Fruit fly (Drosophila melanogaster): ENCODE results near the gene CG43331.

The CG43331 gene

DNA sequence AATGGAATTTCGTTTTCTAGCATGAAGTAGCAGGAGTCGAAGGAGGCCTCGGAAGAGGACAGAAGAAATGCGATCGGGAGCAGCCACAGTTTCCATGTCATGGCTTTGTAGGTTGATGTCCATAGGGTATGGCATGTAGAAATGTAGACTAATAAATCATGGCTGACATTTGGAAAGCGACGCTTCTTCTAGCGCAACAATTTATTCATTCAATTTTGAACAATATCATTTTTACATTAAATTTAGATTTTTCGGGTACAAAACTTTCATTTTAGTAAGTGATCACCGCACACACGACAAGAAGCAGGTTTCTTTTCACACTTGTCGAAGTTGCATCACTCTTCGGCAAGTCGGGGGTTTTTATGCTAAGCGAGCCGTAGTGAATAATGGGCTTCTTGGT is 693 bp upstream of the CG43331 start, which contains the start of gene CG43330:
Gene CG43330 (minus strand): TSS at position 101 of the 400 bp plus-strand sequence.
- TF ChIP-seq usp (GFP tag; optimal IDR thresholded peaks at IDR 0.05) (no peak), CrebA (GFP tag; optimal IDR thresholded peaks at IDR 0.05; ENCODE audit: borderline replicate concordance) (no peak), Hnf4 (GFP tag; optimal IDR thresholded peaks at IDR 0.05) (no peak), pan (optimal IDR thresholded peaks at IDR 0.05) (no peak), h (GFP tag; optimal IDR thresholded peaks at IDR 0.05) (no peak), HLH106 (tag; optimal IDR thresholded peaks at IDR 0.05) (no peak), sv (GFP tag; optimal IDR thresholded peaks at IDR 0.05) (no peak), woc (GFP tag; optimal IDR thresholded peaks at IDR 0.05) (no peak), brk (GFP tag; optimal IDR thresholded peaks at IDR 0.05) (no peak), Rel (GFP tag; optimal IDR thresholded peaks at IDR 0.05) (no peak), Rel (tag; optimal IDR thresholded peaks at IDR 0.05) (no peak), N (GFP tag; optimal IDR thresholded peaks at IDR 0.05) (no peak), Hr83 (GFP tag; optimal IDR thresholded peaks at IDR 0.05; ENCODE audit: poor library complexity, severe bottlenecking) (no peak), ey (GFP tag; optimal IDR thresholded peaks at IDR 0.05) (no peak), rgr (GFP tag; optimal IDR thresholded peaks at IDR 0.05) (no peak), Mio (GFP tag; optimal IDR thresholded peaks at IDR 0.05) (no peak)

DNA sequence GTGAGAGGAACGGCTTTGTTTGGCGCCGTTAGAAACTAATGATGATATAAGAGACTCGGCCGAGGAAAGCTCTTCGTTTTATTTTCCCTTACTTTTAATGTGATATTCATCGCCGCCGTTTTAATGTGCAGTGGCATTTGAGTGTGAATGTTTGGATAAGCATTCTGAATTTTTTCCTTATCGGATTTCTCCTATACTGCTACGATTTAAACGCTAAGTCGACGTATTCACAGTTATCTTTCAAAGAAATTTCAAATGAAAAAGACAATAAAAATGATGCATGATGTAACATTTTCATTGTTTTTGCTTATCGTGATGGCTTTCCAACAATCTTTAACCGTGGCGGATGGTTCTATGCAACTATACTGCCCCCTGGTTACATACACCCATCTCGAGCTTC is 2.3 kb downstream of the CG43331 start, which contains the start of gene CG43312:
Gene CG43312 (plus strand): TSS at position 301 of the 400 bp plus-strand sequence.
- TF ChIP-seq Rel (GFP tag; optimal IDR thresholded peaks at IDR 0.05) (no peak), Rel (tag; optimal IDR thresholded peaks at IDR 0.05) (no peak), jim (GFP tag; optimal IDR thresholded peaks at IDR 0.05) (no peak), sv (GFP tag; optimal IDR thresholded peaks at IDR 0.05) (no peak), h (GFP tag; optimal IDR thresholded peaks at IDR 0.05) (no peak), Hr83 (GFP tag; optimal IDR thresholded peaks at IDR 0.05; ENCODE audit: poor library complexity, severe bottlenecking) (no peak), CG32264 (GFP tag; optimal IDR thresholded peaks at IDR 0.05) (no peak), woc (GFP tag; optimal IDR thresholded peaks at IDR 0.05) (no peak)

DNA sequence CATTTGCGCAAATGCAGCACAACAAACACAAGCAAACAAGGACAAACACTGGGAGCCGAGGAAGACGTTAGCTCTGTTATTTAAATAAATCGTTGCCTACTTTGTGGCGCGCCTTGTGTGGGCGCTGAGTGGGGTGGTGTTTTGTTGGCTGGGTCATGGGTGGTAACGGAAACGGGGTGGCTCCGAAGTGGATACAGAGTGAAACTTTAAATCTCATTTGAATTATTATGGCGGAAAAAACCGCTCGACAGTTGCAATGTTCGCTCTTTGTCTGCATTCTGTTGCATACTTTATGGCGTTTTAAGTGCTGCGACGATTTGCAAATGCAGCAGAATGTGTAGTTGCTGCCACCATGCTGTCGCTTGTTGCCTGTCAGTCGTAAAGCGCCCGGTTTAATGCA is 6.0 kb downstream of the CG43331 start:
- TF ChIP-seq Hr83 (GFP tag; optimal IDR thresholded peaks at IDR 0.05; ENCODE audit: poor library complexity, severe bottlenecking) (no peak), Hnf4 (GFP tag; optimal IDR thresholded peaks at IDR 0.05) (no peak), Myc (optimal IDR thresholded peaks at IDR 0.05) (no peak), N (GFP tag; optimal IDR thresholded peaks at IDR 0.05) (no peak), Vsx2 (GFP tag; optimal IDR thresholded peaks at IDR 0.05; ENCODE audit: partially characterized antibody) (no peak), fru (GFP tag; optimal IDR thresholded peaks at IDR 0.05) (no peak), dl (GFP tag; optimal IDR thresholded peaks at IDR 0.05; ENCODE audit: insufficient read depth in 1 of 2, partially characterized antibody in 2 of 2) (no peak), brk (GFP tag; optimal IDR thresholded peaks at IDR 0.05) (no peak), usp (GFP tag; optimal IDR thresholded peaks at IDR 0.05) (no peak), Sp1 (GFP tag; optimal IDR thresholded peaks at IDR 0.05) (no peak), Jra (GFP tag; optimal IDR thresholded peaks at IDR 0.05) (no peak)

DNA sequence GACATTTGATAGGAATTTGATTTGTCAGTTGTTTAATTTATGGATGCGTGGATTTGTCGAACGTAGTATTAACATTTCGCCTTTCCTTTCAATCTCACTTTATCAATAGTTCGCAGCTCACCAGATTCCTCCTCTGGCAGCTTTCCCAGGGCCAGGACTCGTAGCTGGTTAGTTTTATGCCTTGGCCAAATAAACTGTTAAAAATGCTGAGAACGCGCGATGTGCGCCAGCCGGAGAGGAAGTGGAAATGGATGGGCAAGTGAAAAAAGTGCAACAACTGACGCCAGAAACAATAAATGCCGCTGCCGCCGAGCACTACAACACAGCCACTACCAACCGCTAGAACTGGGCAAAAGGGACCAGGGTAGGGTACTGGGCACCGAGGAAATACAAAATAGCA is 20.2 kb downstream of the CG43331 start:
- TF ChIP-seq dsf (GFP tag; optimal IDR thresholded peaks at IDR 0.05; ENCODE audit: borderline replicate concordance) (no peak), Vsx2 (GFP tag; optimal IDR thresholded peaks at IDR 0.05; ENCODE audit: partially characterized antibody) (no peak), lola (GFP tag; optimal IDR thresholded peaks at IDR 0.05) (no peak), Myc (optimal IDR thresholded peaks at IDR 0.05) (no peak)

DNA sequence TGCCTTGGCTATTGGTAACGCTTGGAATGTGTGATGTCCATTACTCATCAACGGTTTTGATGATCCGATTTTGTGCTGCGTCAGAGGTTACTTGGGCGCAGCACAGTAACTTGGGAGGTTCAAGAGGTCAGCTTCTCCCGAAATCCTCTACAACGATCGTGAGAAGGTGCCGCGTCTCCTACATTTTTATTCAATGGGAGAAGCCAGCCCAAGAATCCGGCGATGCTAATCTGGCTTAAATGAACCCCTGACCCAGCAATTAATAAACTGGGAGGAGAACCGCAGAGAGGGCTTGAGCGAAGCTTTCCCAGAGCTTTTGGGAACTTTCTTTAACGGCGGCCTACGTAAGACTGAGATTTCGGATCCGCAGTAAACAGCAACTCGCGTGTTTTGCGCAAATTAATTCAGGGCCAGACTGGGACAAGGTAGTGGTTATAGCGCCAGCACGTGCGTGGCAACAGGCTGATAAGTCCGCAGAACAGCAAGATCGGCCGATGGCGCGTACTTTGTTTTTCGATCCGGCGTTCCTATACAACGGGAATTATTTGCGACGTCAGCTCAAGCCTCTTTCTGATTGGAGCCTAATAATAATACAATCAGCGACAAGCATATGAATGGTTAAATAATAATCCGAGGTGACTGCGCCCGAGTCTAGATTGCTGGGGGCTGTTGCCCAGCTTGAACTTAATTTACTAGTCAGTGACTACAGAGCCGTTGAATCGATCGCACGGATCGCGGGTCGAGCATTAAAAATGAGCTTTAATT is 29.4 kb downstream of the CG43331 start, which contains the start of gene CG11425:
Gene CG11425 (plus strand): TSS at position 715 of the 765 bp plus-strand sequence.
- TF ChIP-seq dsf (GFP tag; optimal IDR thresholded peaks at IDR 0.05; ENCODE audit: borderline replicate concordance) (no peak), woc (GFP tag; optimal IDR thresholded peaks at IDR 0.05) (no peak), Jra (GFP tag; optimal IDR thresholded peaks at IDR 0.05) (no peak)

DNA sequence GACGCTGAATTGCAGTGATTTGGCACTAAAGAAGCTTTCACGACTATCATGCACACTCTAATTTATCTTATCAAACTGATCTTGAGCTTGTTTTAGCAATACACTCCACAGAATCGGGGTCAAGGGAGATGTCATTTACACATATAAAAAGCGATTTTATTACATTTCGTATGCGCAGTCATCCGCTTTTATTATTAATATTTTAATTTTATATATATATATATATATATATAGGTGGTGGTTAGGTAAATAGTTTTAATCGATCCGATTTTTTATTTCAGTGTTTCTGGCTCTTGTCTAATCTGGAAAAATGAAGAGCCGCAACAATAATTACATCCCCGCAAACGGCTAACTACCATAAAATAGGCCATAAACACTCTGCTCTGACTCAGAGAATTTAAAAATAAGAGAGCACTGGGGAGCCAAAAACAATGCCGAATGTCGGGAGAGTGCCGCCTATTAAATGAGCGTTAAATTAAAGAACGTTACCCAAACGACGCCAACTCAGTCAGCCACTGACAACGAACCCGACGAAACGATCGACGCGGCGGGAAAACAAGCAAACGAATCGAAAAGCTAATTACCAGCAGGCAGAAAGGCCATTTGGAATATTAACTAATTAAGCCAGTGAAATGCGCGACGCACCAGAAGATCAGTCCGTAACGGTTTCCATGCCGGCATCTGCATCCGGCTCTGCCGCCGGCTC is 31.9 kb downstream of the CG43331 start:
- TF ChIP-seq Vsx2 (GFP tag; optimal IDR thresholded peaks at IDR 0.05; ENCODE audit: partially characterized antibody) = peak; percentile 93
- TF ChIP-seq Jra (GFP tag; optimal IDR thresholded peaks at IDR 0.05) = peak; percentile 12
- TF ChIP-seq dl (GFP tag; optimal IDR thresholded peaks at IDR 0.05; ENCODE audit: insufficient read depth in 1 of 2, partially characterized antibody in 2 of 2) = peak; percentile 5 to 24
- no peak for TF ChIP-seq Hnf4 (GFP tag; optimal IDR thresholded peaks at IDR 0.05)
- TF ChIP-seq psq (GFP tag; optimal IDR thresholded peaks at IDR 0.05) = peak; percentile 47
- peak; percentile 24 for TF ChIP-seq CrebA (GFP tag; optimal IDR thresholded peaks at IDR 0.05; ENCODE audit: borderline replicate concordance)
- TF ChIP-seq Mio (GFP tag; optimal IDR thresholded peaks at IDR 0.05) = no peak
- peak; percentile 23 for TF ChIP-seq Dif (GFP tag; optimal IDR thresholded peaks at IDR 0.05; ENCODE audit: partially characterized antibody)
- no peak for TF ChIP-seq lola (GFP tag; optimal IDR thresholded peaks at IDR 0.05)
- no peak for TF ChIP-seq Dfd (GFP tag; optimal IDR thresholded peaks at IDR 0.05)
- peak; percentile 25 for TF ChIP-seq Sp1 (GFP tag; optimal IDR thresholded peaks at IDR 0.05)
- peak; percentile 5 for TF ChIP-seq rgr (GFP tag; optimal IDR thresholded peaks at IDR 0.05)
- peak; percentile 40 for TF ChIP-seq HLH106 (tag; optimal IDR thresholded peaks at IDR 0.05)

Measured in whole organism, wandering third instar larva.